Worm (Caenorhabditis elegans) whole organism, early embryonic: Measurements from ENCODE around the gene cut-4.

Experiments
- B0310.2 ChIP-seq: sonication (generic microtip); optimal IDR thresholded peaks from 2 replicates; lab custom pipeline; 2016; ENCODE audit warnings: mild to moderate bottlenecking, missing genetic modification characterization, missing compliant biosample characterization
- F13C5.2 ChIP-seq: sonication (generic microtip); optimal IDR thresholded peaks from 2 replicates; lab custom pipeline; 2017; ENCODE audit warnings: mild to moderate bottlenecking, missing genetic modification characterization, inconsistent platforms, missing compliant biosample characterization
- aly-1 ChIP-seq: sonication (generic microtip); optimal IDR thresholded peaks from 2 replicates; lab custom pipeline; 2016; ENCODE audit warnings: missing genetic modification characterization, missing compliant biosample characterization
- ama-1 ChIP-seq: fragments of 150-350 bp; optimal IDR thresholded peaks from 2 replicates; lab custom pipeline; 2014
- ceh-13 ChIP-seq: fragments of 200-800 bp; sonication (Bioruptor generic); optimal IDR thresholded peaks from 2 replicates; lab custom pipeline; 2018; ENCODE audit warnings: mild to moderate bottlenecking, missing genetic modification characterization, missing compliant biosample characterization
- ceh-36 ChIP-seq: sonication (generic microtip); optimal IDR thresholded peaks from 2 replicates; lab custom pipeline; 2016; ENCODE audit warnings: missing genetic modification characterization, inconsistent platforms, missing compliant biosample characterization
- ets-7 ChIP-seq: sonication (generic microtip); optimal IDR thresholded peaks from 2 replicates; lab custom pipeline; 2016; ENCODE audit warnings: missing genotype, missing genetic modification characterization, missing compliant biosample characterization
- flt-1 ChIP-seq: fragments of 200-800 bp; sonication (Bioruptor generic); IDR thresholded peaks from 2 replicates; pipeline ENCODE4 v1.3.6; 2022; ENCODE audit warnings: missing genetic modification characterization, missing compliant biosample characterization
- hmbx-1 ChIP-seq: sonication (generic microtip); optimal IDR thresholded peaks from 2 replicates; lab custom pipeline; 2016; ENCODE audit warnings: mild to moderate bottlenecking, missing genetic modification characterization, missing compliant biosample characterization
- hmg-4 ChIP-seq: fragments of 200-800 bp; sonication (Bioruptor generic); optimal IDR thresholded peaks from 2 replicates; lab custom pipeline; 2018; ENCODE audit warnings: mild to moderate bottlenecking, missing genetic modification characterization, missing compliant biosample characterization
- hnd-1 ChIP-seq: sonication (generic microtip); optimal IDR thresholded peaks from 2 replicates; lab custom pipeline; 2016; ENCODE audit warnings: missing genetic modification characterization, missing compliant biosample characterization
- pes-1 ChIP-seq: fragments of 200-800 bp; sonication (Bioruptor generic); IDR thresholded peaks from 2 replicates; pipeline ENCODE4 v1.3.6; 2022; ENCODE audit warnings: missing genetic modification reagents, missing genetic modification characterization, missing compliant biosample characterization
- scrt-1 ChIP-seq: fragments of 200-800 bp; sonication (Bioruptor generic); IDR thresholded peaks from 2 replicates; pipeline ENCODE4 v1.3.6; 2022; ENCODE audit warnings: missing genetic modification characterization, missing compliant biosample characterization
- sea-1 ChIP-seq: fragments of 200-800 bp; sonication (Bioruptor generic); conservative IDR thresholded peaks from 2 replicates; pipeline ENCODE4 v1.3.6; 2022; ENCODE audit warnings: missing genetic modification characterization, missing compliant biosample characterization
- tbx-11 ChIP-seq: fragments of 200-800 bp; sonication (Bioruptor generic); IDR thresholded peaks from 2 replicates; pipeline ENCODE4 v1.3.6; 2022; ENCODE audit warnings: missing genetic modification characterization, missing compliant biosample characterization
- tbx-37 ChIP-seq: fragments of 200-800 bp; sonication (Bioruptor generic); conservative IDR thresholded peaks from 2 replicates; pipeline ENCODE4 v1.3.6; 2022; ENCODE audit warnings: missing genetic modification reagents, missing genetic modification characterization, missing compliant biosample characterization
- tra-4 ChIP-seq: sonication (generic microtip); optimal IDR thresholded peaks from 2 replicates; lab custom pipeline; 2017; ENCODE audit warnings: missing genetic modification characterization, missing compliant biosample characterization

Gene cut-4

ce11 chrII:10446814-10447213 lies 10.9 kb downstream of the cut-4 start:
- TF ChIP-seq sea-1 (GFP tag; lab: Robert Waterston, UW): no peak
- no peak for TF ChIP-seq scrt-1 (GFP tag; lab: Robert Waterston, UW)
- no peak for TF ChIP-seq hmg-4 (GFP tag; lab: Kevin White, UChicago)
- TF ChIP-seq tbx-11 (GFP tag; lab: Robert Waterston, UW): no peak
- no peak for TF ChIP-seq hnd-1 (tag; lab: Kevin White, UChicago)
- no peak for TF ChIP-seq tbx-37 (GFP tag; lab: Robert Waterston, UW)
- TF ChIP-seq ceh-36 (tag; lab: Kevin White, UChicago): no peak
- TF ChIP-seq ama-1 (lab: Kevin White, UChicago): no peak
- TF ChIP-seq aly-1 (tag; lab: Kevin White, UChicago): no peak
- no peak for TF ChIP-seq flt-1 (GFP tag; lab: Robert Waterston, UW)
- TF ChIP-seq tra-4 (tag; lab: Kevin White, UChicago): no peak
- no peak for TF ChIP-seq pes-1
- no peak for TF ChIP-seq ceh-13 (GFP tag; lab: Kevin White, UChicago)

- no peak for TF ChIP-seq tbx-11 (GFP tag; lab: Robert Waterston, UW)
- no peak for TF ChIP-seq scrt-1 (GFP tag; lab: Robert Waterston, UW)
- no peak for TF ChIP-seq aly-1 (tag; lab: Kevin White, UChicago)
- no peak for TF ChIP-seq hmg-4 (GFP tag; lab: Kevin White, UChicago)
- TF ChIP-seq ama-1 (lab: Kevin White, UChicago): no peak
- no peak for TF ChIP-seq F13C5.2 (tag; lab: Kevin White, UChicago)
- TF ChIP-seq pes-1: no peak
- TF ChIP-seq tra-4 (tag; lab: Kevin White, UChicago): no peak
- TF ChIP-seq ceh-13 (GFP tag; lab: Kevin White, UChicago): no peak
- no peak for TF ChIP-seq sea-1 (GFP tag; lab: Robert Waterston, UW)
- TF ChIP-seq ceh-36 (tag; lab: Kevin White, UChicago): no peak
- TF ChIP-seq hmbx-1 (tag; lab: Kevin White, UChicago): no peak
- no peak for TF ChIP-seq B0310.2
- no peak for TF ChIP-seq tbx-37 (GFP tag; lab: Robert Waterston, UW)
- TF ChIP-seq flt-1 (GFP tag; lab: Robert Waterston, UW): no peak
- no peak for TF ChIP-seq hnd-1 (tag; lab: Kevin White, UChicago)
- TF ChIP-seq ets-7 (tag; lab: Kevin White, UChicago): no peak
These were observed 11.7 kb downstream of the cut-4 start, which contains the start of gene ZK673.2 for ce11 chrII:10447348-10448316. ZK673.2 (plus strand) TSS chrII:10448266.

- TF ChIP-seq tbx-37 (GFP tag; lab: Robert Waterston, UW) (no peak), hnd-1 (tag; lab: Kevin White, UChicago) (no peak), scrt-1 (GFP tag; lab: Robert Waterston, UW) (no peak), tra-4 (tag; lab: Kevin White, UChicago) (no peak), sea-1 (GFP tag; lab: Robert Waterston, UW) (no peak), ama-1 (lab: Kevin White, UChicago) (no peak), hmbx-1 (tag; lab: Kevin White, UChicago) (no peak)
These were observed 13.8 kb downstream of the cut-4 start, which contains the start of gene lin-56 for ce11 chrII:10449707-10450106. lin-56 (plus strand) TSS chrII:10450007.

- TF ChIP-seq tbx-37 (GFP tag; lab: Robert Waterston, UW) (no peak), tra-4 (tag; lab: Kevin White, UChicago) (no peak), pes-1 (no peak), B0310.2 (no peak), tbx-11 (GFP tag; lab: Robert Waterston, UW) (no peak), hmg-4 (GFP tag; lab: Kevin White, UChicago) (no peak), ceh-13 (GFP tag; lab: Kevin White, UChicago) (no peak), hnd-1 (tag; lab: Kevin White, UChicago) (no peak), aly-1 (tag; lab: Kevin White, UChicago) (no peak), scrt-1 (GFP tag; lab: Robert Waterston, UW) (no peak), sea-1 (GFP tag; lab: Robert Waterston, UW) (no peak), ama-1 (lab: Kevin White, UChicago) (no peak), flt-1 (GFP tag; lab: Robert Waterston, UW) (no peak), ceh-36 (tag; lab: Kevin White, UChicago) (no peak), hmbx-1 (tag; lab: Kevin White, UChicago) (no peak), F13C5.2 (tag; lab: Kevin White, UChicago) (no peak), ets-7 (tag; lab: Kevin White, UChicago) (no peak)
These were observed 14.4 kb downstream of the cut-4 start for ce11 chrII:10450335-10450734.

ce11 chrII:10452620-10453019 lies 16.7 kb downstream of the cut-4 start, which contains the start of gene ZK673.4:
ZK673.4 (plus strand) TSS chrII:10452920.
- TF ChIP-seq tbx-11 (GFP tag; lab: Robert Waterston, UW) (no peak), ama-1 (lab: Kevin White, UChicago) (no peak), pes-1 (no peak), ceh-13 (GFP tag; lab: Kevin White, UChicago) (no peak)

ce11 chrII:10456979-10457378 lies 21.0 kb downstream of the cut-4 start, which contains the start of gene ZK673.11:
ZK673.11 (plus strand) TSS chrII:10457279.
- TF ChIP-seq aly-1 (tag; lab: Kevin White, UChicago) (no peak), scrt-1 (GFP tag; lab: Robert Waterston, UW) (no peak), F13C5.2 (tag; lab: Kevin White, UChicago) (no peak)
